Worm (Caenorhabditis elegans): Measurements from ENCODE around the gene C06H5.12.

DNA sequence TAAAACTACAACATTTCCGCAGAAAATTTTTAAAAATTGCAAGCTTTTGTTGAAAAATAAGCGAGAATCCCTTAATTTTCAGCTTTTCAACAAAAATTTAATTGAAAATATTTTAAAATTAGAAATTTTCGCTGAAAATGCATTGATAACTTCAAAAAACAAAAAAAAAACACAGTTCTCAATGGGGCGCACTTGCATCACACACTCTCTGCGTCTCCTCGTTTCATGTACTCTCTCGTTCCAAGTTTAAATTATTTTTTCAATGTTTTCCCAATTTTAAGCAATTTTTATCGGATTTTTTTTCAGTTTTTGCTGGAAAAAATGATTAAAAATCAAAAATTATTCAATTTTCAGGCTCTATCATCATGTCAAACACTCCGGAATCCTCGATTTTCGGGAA is 23.5 kb upstream of the C06H5.12 start, which contains the start of gene phf-14:
- no peak for TF ChIP-seq somi-1 (GFP tag; optimal IDR thresholded peaks at IDR 0.05)
- no peak for TF ChIP-seq unc-130 (GFP tag; optimal IDR thresholded peaks at IDR 0.05)
- no peak for TF ChIP-seq unc-62 (GFP tag; optimal IDR thresholded peaks at IDR 0.05)
- no peak for TF ChIP-seq ztf-3 (GFP tag; optimal IDR thresholded peaks at IDR 0.05)
- TF ChIP-seq ztf-22 (GFP tag; optimal IDR thresholded peaks at IDR 0.05), result no peak
- TF ChIP-seq akir-1 (GFP tag; optimal IDR thresholded peaks at IDR 0.05), result no peak
- TF ChIP-seq aptf-3 (GFP tag; IDR thresholded peaks at IDR 0.05), result no peak
- no peak for TF ChIP-seq nhr-120 (GFP tag; IDR thresholded peaks at IDR 0.05)
- TF ChIP-seq ztf-28 (GFP tag; IDR thresholded peaks at IDR 0.05), result no peak

All from whole organism, young adult.